Worm (Caenorhabditis elegans) whole organism, L3 larva: ENCODE measurements around the gene Y53F4B.27.

Experiments
- R02D3.7 ChIP-seq: fragments of 150-350 bp; optimal IDR thresholded peaks from 2 replicates; lab custom pipeline; 2014; ENCODE audit warnings: missing biosample characterization, missing genetic modification characterization
- ZK546.5 ChIP-seq: sonication (generic microtip); optimal IDR thresholded peaks from 2 replicates; lab custom pipeline; 2017; ENCODE audit warnings: missing biosample characterization, missing genetic modification characterization
- aly-2 ChIP-seq: fragments of 150-350 bp; optimal IDR thresholded peaks from 2 replicates; lab custom pipeline; 2014; ENCODE audit warnings: missing biosample characterization, missing genetic modification characterization
- ama-1 ChIP-seq: fragments of 150-350 bp; optimal IDR thresholded peaks from 2 replicates; lab custom pipeline; 2018
- ceh-28 ChIP-seq: fragments of 150-350 bp; optimal IDR thresholded peaks from 2 replicates; lab custom pipeline; 2014; ENCODE audit warnings: missing biosample characterization, missing genetic modification reagents, missing genetic modification characterization
- ceh-82 ChIP-seq: fragments of 150-350 bp; optimal IDR thresholded peaks from 2 replicates; lab custom pipeline; 2014; ENCODE audit warnings: missing biosample characterization, missing genetic modification characterization
- ceh-9 ChIP-seq: sonication (generic microtip); optimal IDR thresholded peaks from 2 replicates; lab custom pipeline; 2018; ENCODE audit warnings: missing biosample characterization, missing genetic modification characterization
- elt-1 ChIP-seq: fragments of 150-350 bp; optimal IDR thresholded peaks from 2 replicates; lab custom pipeline; 2014; ENCODE audit warnings: missing biosample characterization, missing genetic modification characterization
- elt-2 ChIP-seq: sonication (generic microtip); optimal IDR thresholded peaks from 2 replicates; lab custom pipeline; 2016; ENCODE audit warnings: missing genetic modification reagents, mild to moderate bottlenecking, missing genetic modification characterization, missing compliant biosample characterization
- elt-3 ChIP-seq, 3 experiments: fragments of 150-350 bp in 1 of 3; sonication (generic microtip) in 2 of 3; optimal IDR thresholded peaks; 2 replicates in 2 of 3; 4 replicates in 1 of 3; lab custom pipeline; 2014 to 2017; ENCODE audit warnings: missing biosample characterization in 3 of 3, missing genetic modification characterization in 3 of 3
- fkh-2 ChIP-seq: fragments of 150-350 bp; optimal IDR thresholded peaks from 2 replicates; lab custom pipeline; 2014; ENCODE audit warnings: missing biosample characterization, missing genetic modification reagents, missing genetic modification characterization
- fos-1 ChIP-seq: fragments of 150-350 bp; optimal IDR thresholded peaks from 2 replicates; lab custom pipeline; 2014; ENCODE audit warnings: missing biosample characterization, missing genetic modification characterization
- hmg-11 ChIP-seq: sonication (generic microtip); optimal IDR thresholded peaks from 2 replicates; lab custom pipeline; 2016; ENCODE audit warnings: missing genetic modification characterization, missing compliant biosample characterization
- jun-1 ChIP-seq: fragments of 150-350 bp; optimal IDR thresholded peaks from 2 replicates; lab custom pipeline; 2014; ENCODE audit warnings: missing biosample characterization, missing genetic modification reagents, missing genetic modification characterization
- lin-15B ChIP-seq: fragments of 150-350 bp; optimal IDR thresholded peaks from 2 replicates; lab custom pipeline; 2014; ENCODE audit warnings: missing biosample characterization, missing genetic modification characterization
- lin-39 ChIP-seq: fragments of 150-350 bp; optimal IDR thresholded peaks from 2 replicates; lab custom pipeline; 2018; ENCODE audit warnings: missing biosample characterization, missing genetic modification reagents, missing genetic modification characterization
- lsy-12 ChIP-seq: sonication (generic microtip); optimal IDR thresholded peaks from 2 replicates; lab custom pipeline; 2016; ENCODE audit warnings: mild to moderate bottlenecking, missing genetic modification characterization, missing compliant biosample characterization
- nfya-1 ChIP-seq: sonication (generic microtip); optimal IDR thresholded peaks from 2 replicates; lab custom pipeline; 2017; ENCODE audit warnings: missing genetic modification characterization, mild to moderate bottlenecking, missing compliant biosample characterization, antibody characterized with exemption, moderate library complexity; ENCODE audit not compliant: insufficient read depth
- nhr-11 ChIP-seq: fragments of 150-350 bp; optimal IDR thresholded peaks from 2 replicates; lab custom pipeline; 2014; ENCODE audit warnings: missing biosample characterization, missing genetic modification characterization
- nhr-23 ChIP-seq: fragments of 150-350 bp; optimal IDR thresholded peaks from 2 replicates; lab custom pipeline; 2014; ENCODE audit warnings: missing biosample characterization, missing genetic modification reagents, missing genetic modification characterization
- nhr-25 ChIP-seq: sonication (generic microtip); optimal IDR thresholded peaks from 2 replicates; lab custom pipeline; 2017; ENCODE audit warnings: missing biosample characterization, missing genetic modification characterization
- nhr-28 ChIP-seq: fragments of 150-350 bp; optimal IDR thresholded peaks from 2 replicates; lab custom pipeline; 2014; ENCODE audit warnings: missing biosample characterization, missing genetic modification characterization
- nhr-43 ChIP-seq: sonication (generic microtip); optimal IDR thresholded peaks from 2 replicates; lab custom pipeline; 2016; ENCODE audit warnings: mild to moderate bottlenecking, missing genetic modification characterization, missing compliant biosample characterization; ENCODE audit not compliant: poor library complexity, severe bottlenecking
- nhr-67 ChIP-seq: fragments of 150-350 bp; optimal IDR thresholded peaks from 2 replicates; lab custom pipeline; 2014; ENCODE audit warnings: missing biosample characterization, missing genetic modification characterization
- nhr-76 ChIP-seq: fragments of 150-350 bp; sonication (generic microtip); optimal IDR thresholded peaks from 5 replicates; lab custom pipeline; 2014; ENCODE audit warnings: missing biosample characterization, missing genetic modification characterization
- nhr-77 ChIP-seq: fragments of 150-350 bp; optimal IDR thresholded peaks from 2 replicates; lab custom pipeline; 2014; ENCODE audit warnings: missing biosample characterization, missing genetic modification characterization
- pha-4 ChIP-seq: fragments of 150-350 bp; optimal IDR thresholded peaks from 2 replicates; lab custom pipeline; 2014; ENCODE audit warnings: missing biosample characterization, missing genetic modification reagents, missing genetic modification characterization
- pqm-1 ChIP-seq: fragments of 150-350 bp; optimal IDR thresholded peaks from 2 replicates; lab custom pipeline; 2017; ENCODE audit warnings: missing biosample characterization, missing genetic modification characterization, inconsistent platforms
- sea-2 ChIP-seq: fragments of 150-350 bp; sonication (generic microtip); optimal IDR thresholded peaks from 4 replicates; lab custom pipeline; 2014; ENCODE audit warnings: missing biosample characterization, missing genetic modification reagents, missing genetic modification characterization
- skn-1 ChIP-seq: fragments of 150-350 bp; optimal IDR thresholded peaks from 2 replicates; lab custom pipeline; 2014; ENCODE audit warnings: missing biosample characterization, missing genetic modification characterization
- snpc-4 ChIP-seq: fragments of 150-350 bp; optimal IDR thresholded peaks from 2 replicates; lab custom pipeline; 2014; ENCODE audit warnings: missing biosample characterization, missing genetic modification characterization
- unc-39 ChIP-seq: sonication (generic microtip); optimal IDR thresholded peaks from 4 replicates; lab custom pipeline; 2017; ENCODE audit warnings: missing biosample characterization, missing genetic modification characterization
- unc-62 ChIP-seq: fragments of 150-350 bp; sonication (generic microtip); optimal IDR thresholded peaks from 4 replicates; lab custom pipeline; 2014; ENCODE audit warnings: missing biosample characterization, missing genetic modification reagents, missing genetic modification characterization
- zag-1 ChIP-seq: fragments of 150-350 bp; optimal IDR thresholded peaks from 2 replicates; lab custom pipeline; 2014; ENCODE audit warnings: missing biosample characterization, missing genetic modification characterization
- ztf-4 ChIP-seq: fragments of 150-350 bp; optimal IDR thresholded peaks from 2 replicates; lab custom pipeline; 2014; ENCODE audit warnings: missing biosample characterization, missing genetic modification characterization

Y53F4B.27 gene

ce11 chrII:15119537-15120360, 25.9 kb upstream of the Y53F4B.27 start, which contains the start of gene arp-1:
Gene arp-1 (plus strand): TSS chrII:15120301.
- TF ChIP-seq nhr-23, result peak; percentile 12
- no peak for TF ChIP-seq fkh-2 (tag; lab: Kevin White, UChicago)
- TF ChIP-seq ceh-28, result peak; percentile 60
- TF ChIP-seq lin-15B (tag; lab: Kevin White, UChicago), result peak; percentile 44
- TF ChIP-seq nhr-76 (tag; lab: Kevin White, UChicago), result peak; percentile 13
- TF ChIP-seq elt-2 (tag; lab: Kevin White, UChicago), result peak; percentile 13
- no peak for TF ChIP-seq nhr-28 (tag; lab: Kevin White, UChicago)
- no peak for TF ChIP-seq nhr-43 (tag; lab: Kevin White, UChicago)
- TF ChIP-seq ceh-82 (tag; lab: Kevin White, UChicago), result no peak
- TF ChIP-seq zag-1 (tag; lab: Kevin White, UChicago), result no peak
- TF ChIP-seq nhr-77 (tag; lab: Kevin White, UChicago), result no peak
- TF ChIP-seq lin-39, result peak; percentile 59
- TF ChIP-seq hmg-11 (tag; lab: Kevin White, UChicago), result peak; percentile 84
- TF ChIP-seq pha-4, result peak; percentile 71
- peak; percentile 60 for TF ChIP-seq nfya-1 (tag; lab: Kevin White, UChicago)
- peak; percentile 52 for TF ChIP-seq snpc-4 (tag; lab: Kevin White, UChicago)
- peak; percentile 38 for TF ChIP-seq nhr-25

ce11 chrII:15124193-15124592, 21.5 kb upstream of the Y53F4B.27 start, which contains the start of gene Y53F4B.23:
Gene Y53F4B.23 (plus strand): TSS chrII:15124504.
- TF ChIP-seq fos-1 (no peak), nhr-67 (tag; lab: Kevin White, UChicago) (no peak), nhr-23 (no peak), aly-2 (tag; lab: Kevin White, UChicago) (no peak), ceh-82 (tag; lab: Kevin White, UChicago) (no peak), ztf-4 (tag; lab: Kevin White, UChicago) (no peak), nhr-76 (tag; lab: Kevin White, UChicago) (no peak), fkh-2 (tag; lab: Kevin White, UChicago) (no peak), elt-1 (tag; lab: Kevin White, UChicago) (no peak), nhr-11 (no peak), ama-1 (lab: Kevin White, UChicago) (no peak), nhr-25 (no peak), ZK546.5 (tag; lab: Kevin White, UChicago) (no peak), ceh-28 (no peak), sea-2 (GFP tag; lab: Kevin White, UChicago) (no peak), nhr-43 (tag; lab: Kevin White, UChicago) (no peak), zag-1 (tag; lab: Kevin White, UChicago) (no peak), nfya-1 (tag; lab: Kevin White, UChicago) (no peak), unc-62 (GFP tag; lab: Kevin White, UChicago) (no peak)

DNA sequence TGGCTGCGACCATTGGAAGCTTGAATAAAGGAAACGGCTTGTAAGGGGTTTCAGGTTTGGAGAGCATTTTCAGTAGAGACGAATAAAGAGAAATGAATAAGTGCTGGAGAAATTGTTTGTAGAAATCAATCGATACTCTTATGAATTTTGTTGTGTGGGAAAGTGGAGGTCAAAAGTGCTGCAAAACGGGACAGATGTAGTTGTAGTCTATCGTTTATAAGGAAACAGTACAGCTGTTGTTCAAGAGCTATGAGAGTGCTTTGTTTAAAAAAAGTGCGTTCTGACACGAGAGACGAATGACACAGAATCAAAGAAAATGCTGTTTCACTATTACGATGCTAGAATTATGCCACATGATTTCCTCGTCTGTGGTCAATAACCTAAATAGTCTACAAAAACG, 15.2 kb upstream of the Y53F4B.27 start, which contains the start of gene Y53F4B.62:
TSS of gene Y53F4B.62 (minus strand) at position 101 of the 400 bp plus-strand sequence.
- no peak for TF ChIP-seq skn-1 (tag; lab: Kevin White, UChicago)
- TF ChIP-seq lsy-12 (tag; lab: Kevin White, UChicago), result no peak
- TF ChIP-seq ceh-28, result no peak
- no peak for TF ChIP-seq nhr-11
- TF ChIP-seq elt-3 (tag; optimal IDR thresholded peaks at IDR 0.05; lab: Kevin White, UChicago), result no peak
- TF ChIP-seq pha-4, result no peak
- no peak for TF ChIP-seq R02D3.7
- no peak for TF ChIP-seq aly-2 (tag; lab: Kevin White, UChicago)
- no peak for TF ChIP-seq ztf-4 (tag; lab: Kevin White, UChicago)
- TF ChIP-seq nfya-1 (tag; lab: Kevin White, UChicago), result no peak
- no peak for TF ChIP-seq ceh-82 (tag; lab: Kevin White, UChicago)
- no peak for TF ChIP-seq nhr-28 (tag; lab: Kevin White, UChicago)
- no peak for TF ChIP-seq elt-1 (tag; lab: Kevin White, UChicago)
- no peak for TF ChIP-seq snpc-4 (tag; lab: Kevin White, UChicago)
- TF ChIP-seq nhr-25, result no peak
- no peak for TF ChIP-seq zag-1 (tag; lab: Kevin White, UChicago)
- no peak for TF ChIP-seq ama-1 (lab: Kevin White, UChicago)

DNA sequence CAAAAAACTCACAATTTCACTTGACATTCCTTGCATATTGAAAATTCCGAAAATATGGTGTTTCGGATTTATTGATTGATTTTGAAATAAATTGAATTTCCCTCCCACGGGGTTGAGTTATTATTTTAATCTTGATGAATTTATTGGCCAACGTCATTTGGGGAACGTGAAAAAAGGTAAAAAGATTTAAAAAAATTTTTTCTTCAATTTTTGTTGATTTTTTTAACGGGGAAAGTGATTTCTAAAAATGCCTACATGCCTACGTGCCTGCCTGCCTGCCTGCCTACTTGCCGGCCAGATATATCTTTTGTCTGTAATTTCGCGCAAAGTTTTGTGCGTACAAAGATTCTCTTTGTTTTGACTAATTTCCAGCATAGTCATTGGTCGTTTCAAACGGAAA, 11.4 kb upstream of the Y53F4B.27 start, which contains the start of gene Y53F4B.24:
TSS of gene Y53F4B.24 (minus strand) at position 101 of the 400 bp plus-strand sequence.
- no peak for TF ChIP-seq ama-1 (lab: Kevin White, UChicago)
- no peak for TF ChIP-seq pqm-1 (tag; lab: Kevin White, UChicago)
- TF ChIP-seq nhr-43 (tag; lab: Kevin White, UChicago), result no peak
- no peak for TF ChIP-seq nfya-1 (tag; lab: Kevin White, UChicago)
- TF ChIP-seq jun-1 (tag; lab: Kevin White, UChicago), result no peak
- TF ChIP-seq sea-2 (GFP tag; lab: Kevin White, UChicago), result no peak
- no peak for TF ChIP-seq ceh-9 (tag; lab: Kevin White, UChicago)
- TF ChIP-seq unc-39, result no peak
- TF ChIP-seq elt-2 (tag; lab: Kevin White, UChicago), result no peak
- TF ChIP-seq, all 47 proteins: peak for 0
